Worm (Caenorhabditis elegans) whole organism, late embryonic: ENCODE measurements around the gene Y49A3A.3.

Source experiments
- K09A11.1 ChIP-seq: sonication (generic microtip); optimal IDR thresholded peaks from 2 replicates; lab custom pipeline; 2017; ENCODE audit warnings: antibody characterized with exemption, mild to moderate bottlenecking, missing genetic modification characterization, missing compliant biosample characterization; ENCODE audit not compliant: insufficient read depth
- ceh-18 ChIP-seq: sonication (generic microtip); optimal IDR thresholded peaks from 2 replicates; lab custom pipeline; 2016; ENCODE audit warnings: missing genetic modification characterization, missing compliant biosample characterization
- ceh-24 ChIP-seq: sonication (generic microtip); optimal IDR thresholded peaks from 2 replicates; lab custom pipeline; 2016; ENCODE audit warnings: mild to moderate bottlenecking, missing genetic modification characterization, missing compliant biosample characterization
- ceh-30 ChIP-seq: fragments of 150-350 bp; optimal IDR thresholded peaks from 2 replicates; lab custom pipeline; 2014; ENCODE audit warnings: missing biosample characterization, missing genetic modification characterization
- ceh-34 ChIP-seq: sonication (generic microtip); optimal IDR thresholded peaks from 2 replicates; lab custom pipeline; 2016; ENCODE audit warnings: mild to moderate bottlenecking, missing genetic modification characterization, missing compliant biosample characterization
- ceh-48 ChIP-seq: sonication (generic microtip); optimal IDR thresholded peaks from 2 replicates; lab custom pipeline; 2016; ENCODE audit warnings: missing genetic modification characterization, inconsistent platforms, missing compliant biosample characterization
- ceh-9 ChIP-seq: sonication (generic microtip); optimal IDR thresholded peaks from 2 replicates; lab custom pipeline; 2016; ENCODE audit warnings: mild to moderate bottlenecking, missing genetic modification characterization, inconsistent platforms, missing compliant biosample characterization
- dmd-4 ChIP-seq: sonication (generic microtip); optimal IDR thresholded peaks from 2 replicates; lab custom pipeline; 2016; ENCODE audit warnings: borderline replicate concordance, missing genetic modification characterization, missing compliant biosample characterization
- fkh-10 ChIP-seq: fragments of 150-350 bp; optimal IDR thresholded peaks from 2 replicates; lab custom pipeline; 2014; ENCODE audit warnings: missing biosample characterization, missing genetic modification reagents, missing genetic modification characterization
- hlh-13 ChIP-seq: fragments of 200-800 bp; sonication (Bioruptor generic); optimal IDR thresholded peaks from 2 replicates; lab custom pipeline; 2018; ENCODE audit warnings: mild to moderate bottlenecking, missing genetic modification characterization, missing compliant biosample characterization
- hlh-8 ChIP-seq: sonication (generic microtip); optimal IDR thresholded peaks from 2 replicates; lab custom pipeline; 2016; ENCODE audit warnings: missing genotype, missing genetic modification characterization, missing compliant biosample characterization
- nfya-1 ChIP-seq: sonication (generic microtip); optimal IDR thresholded peaks from 2 replicates; lab custom pipeline; 2017; ENCODE audit warnings: missing genetic modification characterization, mild to moderate bottlenecking, missing compliant biosample characterization, antibody characterized with exemption, moderate library complexity
- odd-2 ChIP-seq: sonication (generic microtip); optimal IDR thresholded peaks from 2 replicates; lab custom pipeline; 2017; ENCODE audit warnings: antibody characterized with exemption, mild to moderate bottlenecking, missing genetic modification characterization, missing compliant biosample characterization
- sox-2 ChIP-seq: fragments of 200-800 bp; sonication (Bioruptor generic); IDR thresholded peaks from 2 replicates; pipeline ENCODE4 v1.3.6; 2022; ENCODE audit warnings: missing genetic modification reagents, missing genetic modification characterization, missing compliant biosample characterization
- unc-3 ChIP-seq, 2 experiments: fragments of 200-800 bp in 1 of 2; sonication (Bioruptor generic) in 1 of 2; sonication (generic microtip) in 1 of 2; conservative IDR thresholded peaks in 1 of 2; optimal IDR thresholded peaks in 1 of 2; 2 replicates each; pipeline versions ENCODE4 v1.3.6 to Lab custom; 2016 to 2022; ENCODE audit warnings: missing compliant biosample characterization in 2 of 2, missing genetic modification characterization in 2 of 2, missing genetic modification reagents in 1 of 2
- unc-55 ChIP-seq: sonication (generic microtip); optimal IDR thresholded peaks from 2 replicates; lab custom pipeline; 2017; ENCODE audit warnings: missing biosample characterization, missing genetic modification reagents, missing genetic modification characterization

Y49A3A.3 gene

ce11 chrV:14394743-14395142 lies 40.5 kb downstream of the Y49A3A.3 start, which contains the start of gene C15H11.13:
C15H11.13 (plus strand) TSS chrV:14395043.
- no peak for TF ChIP-seq ceh-30 (tag; lab: Kevin White, UChicago)
- TF ChIP-seq, all 69 proteins: peak for 0

- TF ChIP-seq hlh-8 (tag; lab: Kevin White, UChicago) (no peak), ceh-48 (no peak), hlh-13 (GFP tag; lab: Kevin White, UChicago) (no peak), dmd-4 (tag; lab: Kevin White, UChicago) (no peak), ceh-9 (tag; lab: Kevin White, UChicago) (no peak), ceh-18 (no peak), sox-2 (GFP tag; lab: Robert Waterston, UW) (no peak), nfya-1 (tag; lab: Kevin White, UChicago) (no peak), K09A11.1 (tag; lab: Kevin White, UChicago) (no peak), unc-55 (GFP tag; lab: Kevin White, UChicago) (no peak), odd-2 (no peak), ceh-30 (tag; lab: Kevin White, UChicago) (no peak), unc-3 (GFP tag; conservative IDR thresholded peaks at IDR 0.05; lab: Robert Waterston, UW) (no peak), unc-3 (tag; optimal IDR thresholded peaks at IDR 0.05; lab: Kevin White, UChicago) (no peak), ceh-24 (tag; lab: Kevin White, UChicago) (no peak), fkh-10 (GFP tag; lab: Kevin White, UChicago) (no peak), ceh-34 (tag; lab: Kevin White, UChicago) (no peak)
- TF ChIP-seq, all 69 proteins: peak for 0
Measured at ce11 chrV:14396123-14396669, 42.0 kb downstream of the Y49A3A.3 start.
